Worm (Caenorhabditis elegans): ENCODE results near the gene R02D5.8.

Gene R02D5.8

ce11 chrV:14476680-14477079 lies 42.5 kb downstream of the R02D5.8 start, which contains the start of gene clec-54:
clec-54 (plus strand) TSS chrV:14476903.
- TF ChIP-seq snpc-4 (tag; optimal IDR thresholded peaks at IDR 0.05) = no peak
- no peak for TF ChIP-seq nhr-76 (tag; optimal IDR thresholded peaks at IDR 0.05)
- no peak for TF ChIP-seq unc-62 (GFP tag; optimal IDR thresholded peaks at IDR 0.05)
- TF ChIP-seq mep-1 (tag; optimal IDR thresholded peaks at IDR 0.05) = no peak
- no peak for TF ChIP-seq ceh-83 (GFP tag; optimal IDR thresholded peaks at IDR 0.05)
- no peak for TF ChIP-seq sptf-1 (tag; optimal IDR thresholded peaks at IDR 0.05)
- no peak for TF ChIP-seq nhr-237 (tag; optimal IDR thresholded peaks at IDR 0.05)
- TF ChIP-seq elt-1 (tag; optimal IDR thresholded peaks at IDR 0.05; ENCODE audit: borderline replicate concordance, insufficient read depth) = no peak
- no peak for TF ChIP-seq lin-13 (tag; optimal IDR thresholded peaks at IDR 0.05)
- no peak for TF ChIP-seq mls-2 (tag; optimal IDR thresholded peaks at IDR 0.05)
- no peak for TF ChIP-seq ztf-11 (tag; optimal IDR thresholded peaks at IDR 0.05)
- TF ChIP-seq flh-1 (GFP tag; optimal IDR thresholded peaks at IDR 0.05) = no peak
- TF ChIP-seq hlh-1 (tag; optimal IDR thresholded peaks at IDR 0.05) = no peak
- no peak for TF ChIP-seq bed-3 (GFP tag; optimal IDR thresholded peaks at IDR 0.05)
- TF ChIP-seq ceh-39 (tag; optimal IDR thresholded peaks at IDR 0.05) = no peak

DNA sequence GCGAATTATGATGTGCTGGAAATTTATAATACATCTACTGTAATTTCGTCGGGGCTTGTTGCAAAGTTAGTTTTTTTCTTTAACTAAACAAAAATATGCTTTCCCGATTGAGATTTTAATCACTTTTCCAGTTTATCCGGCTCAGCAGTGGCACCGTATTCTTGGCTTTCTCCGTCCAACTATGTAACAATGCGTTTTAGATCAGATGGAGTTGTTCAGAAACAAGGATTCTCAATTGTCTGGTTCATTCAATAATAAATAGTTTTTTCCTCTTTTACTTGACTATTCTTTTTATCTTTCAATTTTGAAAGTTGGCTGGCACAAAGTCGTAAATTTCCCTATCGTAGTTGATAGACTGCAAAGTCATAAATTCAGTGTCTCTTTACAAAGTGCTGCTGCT lies 45.1 kb downstream of the R02D5.8 start, which contains the start of gene clec-56:
TSS of gene clec-56 (plus strand) at position 301 of the 400 bp plus-strand sequence.
- no peak for TF ChIP-seq hlh-1 (tag; optimal IDR thresholded peaks at IDR 0.05)
- no peak for TF ChIP-seq sem-2 (GFP tag; optimal IDR thresholded peaks at IDR 0.05)
- no peak for TF ChIP-seq mab-5 (tag; optimal IDR thresholded peaks at IDR 0.05)
- TF ChIP-seq snpc-4 (tag; optimal IDR thresholded peaks at IDR 0.05) = no peak
- TF ChIP-seq pha-4 (tag; optimal IDR thresholded peaks at IDR 0.05) = no peak
- no peak for TF ChIP-seq nhr-2 (tag; optimal IDR thresholded peaks at IDR 0.05)
- no peak for TF ChIP-seq nhr-237 (tag; optimal IDR thresholded peaks at IDR 0.05)
- TF ChIP-seq nhr-76 (tag; optimal IDR thresholded peaks at IDR 0.05) = no peak
- TF ChIP-seq lin-32 (GFP tag; optimal IDR thresholded peaks at IDR 0.05) = no peak
- TF ChIP-seq ces-1 (GFP tag; optimal IDR thresholded peaks at IDR 0.05) = no peak

DNA sequence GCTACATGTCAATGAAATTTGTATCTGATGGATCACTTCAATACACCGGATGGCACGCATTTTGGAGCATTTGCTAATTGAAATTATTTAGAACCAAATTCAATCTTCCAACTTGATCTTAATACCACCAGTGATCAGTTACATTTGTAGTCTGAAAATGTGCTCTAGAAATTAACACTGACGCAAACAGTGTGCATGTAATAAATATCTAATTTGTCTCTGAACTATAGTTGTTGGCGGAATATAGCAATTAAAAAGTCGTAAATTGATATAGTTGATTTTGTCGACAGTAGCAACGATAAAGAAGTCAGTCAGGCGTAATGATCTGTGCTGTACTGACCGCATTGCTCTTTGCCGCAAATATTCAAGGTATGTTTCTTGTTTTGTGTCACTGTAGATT lies 46.9 kb downstream of the R02D5.8 start, which contains the start of gene clec-227:
TSS of gene clec-227 (plus strand) at position 301 of the 400 bp plus-strand sequence.
- TF ChIP-seq elt-3 (tag; optimal IDR thresholded peaks at IDR 0.05) (no peak), ham-2 (GFP tag; optimal IDR thresholded peaks at IDR 0.05) (no peak), elt-1 (tag; optimal IDR thresholded peaks at IDR 0.05; ENCODE audit: borderline replicate concordance, insufficient read depth) (no peak), nhr-12 (tag; optimal IDR thresholded peaks at IDR 0.05) (no peak), zip-8 (tag; optimal IDR thresholded peaks at IDR 0.05) (no peak), mls-2 (tag; optimal IDR thresholded peaks at IDR 0.05) (no peak), nhr-28 (tag; optimal IDR thresholded peaks at IDR 0.05) (no peak), unc-39 (tag; optimal IDR thresholded peaks at IDR 0.05) (no peak)

DNA sequence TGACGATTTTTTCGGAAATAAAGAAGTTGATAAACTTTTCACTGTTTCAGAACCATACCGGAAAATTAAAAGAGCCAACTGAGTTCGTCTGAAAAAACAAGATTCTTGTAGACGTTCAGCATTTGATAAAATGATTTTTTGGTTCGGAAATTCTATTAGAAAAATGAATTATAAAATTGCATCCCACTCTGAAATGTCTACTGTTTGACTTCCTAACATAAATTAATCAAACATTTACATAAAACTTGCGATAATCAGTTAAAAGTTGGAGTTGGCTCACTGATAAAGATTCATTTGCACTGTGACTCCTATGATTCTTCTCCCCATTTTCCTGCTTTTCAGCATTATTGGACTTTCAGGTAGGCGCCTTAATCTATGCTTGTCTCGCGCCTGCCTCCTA lies 50.2 kb downstream of the R02D5.8 start, which contains the start of gene clec-57:
TSS of gene clec-57 (plus strand) at position 301 of the 400 bp plus-strand sequence.
- no peak for TF ChIP-seq hlh-1 (tag; optimal IDR thresholded peaks at IDR 0.05)
- no peak for TF ChIP-seq nhr-28 (tag; optimal IDR thresholded peaks at IDR 0.05)
- TF ChIP-seq lin-13 (tag; optimal IDR thresholded peaks at IDR 0.05) = no peak
- TF ChIP-seq nhr-237 (tag; optimal IDR thresholded peaks at IDR 0.05) = no peak
- no peak for TF ChIP-seq ceh-83 (GFP tag; optimal IDR thresholded peaks at IDR 0.05)
- TF ChIP-seq unc-120 (tag; optimal IDR thresholded peaks at IDR 0.05; ENCODE audit: poor library complexity, severe bottlenecking) = no peak
- TF ChIP-seq ceh-43 (GFP tag; optimal IDR thresholded peaks at IDR 0.05) = no peak
- TF ChIP-seq drap-1 (GFP tag; optimal IDR thresholded peaks at IDR 0.05) = no peak
- TF ChIP-seq pha-4 (tag; optimal IDR thresholded peaks at IDR 0.05) = no peak
- TF ChIP-seq mls-2 (tag; optimal IDR thresholded peaks at IDR 0.05) = no peak
- no peak for TF ChIP-seq flh-1 (GFP tag; optimal IDR thresholded peaks at IDR 0.05)
- no peak for TF ChIP-seq bed-3 (GFP tag; optimal IDR thresholded peaks at IDR 0.05)
- TF ChIP-seq nhr-12 (tag; optimal IDR thresholded peaks at IDR 0.05) = no peak

Measured in whole organism, mixed stage, embryonic.